Worm (Caenorhabditis elegans) whole organism, L1 larva: ENCODE measurements around the gene cdr-2.

Experiments
- C34B4.2 ChIP-seq: sonication (generic microtip); optimal IDR thresholded peaks from 2 replicates; lab custom pipeline; 2017; ENCODE audit warnings: mild to moderate bottlenecking, missing genetic modification characterization, missing compliant biosample characterization
- aha-1 ChIP-seq: fragments of 150-350 bp; optimal IDR thresholded peaks from 2 replicates; lab custom pipeline; 2014; ENCODE audit warnings: missing biosample characterization, missing genetic modification characterization
- alr-1 ChIP-seq: fragments of 200-800 bp; sonication (Bioruptor generic); optimal IDR thresholded peaks from 2 replicates; lab custom pipeline; 2018; ENCODE audit warnings: borderline replicate concordance, mild to moderate bottlenecking, missing genetic modification characterization, missing compliant biosample characterization
- aly-2 ChIP-seq: fragments of 150-350 bp; optimal IDR thresholded peaks from 2 replicates; lab custom pipeline; 2014; ENCODE audit warnings: missing biosample characterization, missing genetic modification characterization
- blmp-1 ChIP-seq: fragments of 150-350 bp; optimal IDR thresholded peaks from 2 replicates; lab custom pipeline; 2014; ENCODE audit warnings: missing biosample characterization, missing genetic modification characterization
- ceh-82 ChIP-seq, 3 experiments: fragments of 150-350 bp in 1 of 3; sonication (generic microtip) in 2 of 3; optimal IDR thresholded peaks; 2 replicates each; lab custom pipeline; 2014 to 2017; ENCODE audit warnings: missing biosample characterization in 3 of 3, missing genetic modification characterization in 3 of 3
- ceh-88 ChIP-seq: fragments of 200-800 bp; sonication (Bioruptor generic); IDR thresholded peaks from 2 replicates; pipeline ENCODE4 v1.3.6; 2022; ENCODE audit warnings: missing genetic modification characterization, missing compliant biosample characterization
- ceh-90 ChIP-seq: sonication (generic microtip); optimal IDR thresholded peaks from 2 replicates; lab custom pipeline; 2016; ENCODE audit warnings: missing genetic modification characterization, missing compliant biosample characterization
- ces-1 ChIP-seq: fragments of 150-350 bp; optimal IDR thresholded peaks from 2 replicates; lab custom pipeline; 2014; ENCODE audit warnings: missing biosample characterization, missing genetic modification reagents, missing genetic modification characterization
- dpl-1 ChIP-seq, 3 experiments: fragments of 150-350 bp in 2 of 3; sonication (generic microtip) in 1 of 3; optimal IDR thresholded peaks; 2 replicates each; lab custom pipeline; 2014 to 2017; ENCODE audit warnings: missing biosample characterization in 3 of 3, missing genetic modification characterization in 3 of 3, missing genetic modification reagents in 3 of 3
- efl-1 ChIP-seq, 4 experiments: fragments of 150-350 bp; optimal IDR thresholded peaks in 3 of 4; peaks in 1 of 4; 1 replicate in 1 of 4; 2 replicates in 3 of 4; lab custom pipeline; 2014; ENCODE audit warnings: missing biosample characterization in 2 of 4, missing genetic modification characterization in 2 of 4, missing genetic modification reagents in 2 of 4
- elt-3 ChIP-seq, 6 experiments: fragments of 150-350 bp in 1 of 6; sonication (generic microtip); optimal IDR thresholded peaks; 2 replicates each; lab custom pipeline; 2017 to 2018; ENCODE audit warnings: missing biosample characterization in 6 of 6, missing genetic modification characterization in 6 of 6, inconsistent platforms in 1 of 6
- ets-5 ChIP-seq: fragments of 200-800 bp; sonication (Bioruptor generic); IDR thresholded peaks from 2 replicates; pipeline ENCODE4 v1.3.6; 2022; ENCODE audit warnings: missing genetic modification characterization, missing compliant biosample characterization
- fkh-4 ChIP-seq: sonication (generic microtip); optimal IDR thresholded peaks from 2 replicates; lab custom pipeline; 2016; ENCODE audit warnings: missing compliant biosample characterization, missing genetic modification characterization, borderline replicate concordance
- grh-1 ChIP-seq: fragments of 200-800 bp; sonication (Bioruptor generic); IDR thresholded peaks from 2 replicates; pipeline ENCODE4 v1.3.6; 2022; ENCODE audit warnings: missing genetic modification reagents, missing genetic modification characterization, missing compliant biosample characterization
- hlh-4 ChIP-seq: sonication (generic microtip); optimal IDR thresholded peaks from 2 replicates; lab custom pipeline; 2016; ENCODE audit warnings: mild to moderate bottlenecking, missing genetic modification characterization, missing compliant biosample characterization
- hpl-2 ChIP-seq: fragments of 150-350 bp; optimal IDR thresholded peaks from 2 replicates; lab custom pipeline; 2014; ENCODE audit warnings: missing biosample characterization, missing genetic modification reagents, missing genetic modification characterization
- lin-13 ChIP-seq: fragments of 150-350 bp; optimal IDR thresholded peaks from 2 replicates; lab custom pipeline; 2014; ENCODE audit warnings: missing biosample characterization, missing genetic modification reagents, missing genetic modification characterization
- lin-14 ChIP-seq: fragments of 200-800 bp; sonication (Bioruptor generic); optimal IDR thresholded peaks from 2 replicates; lab custom pipeline; 2018; ENCODE audit warnings: mild to moderate bottlenecking, missing genetic modification characterization, moderate library complexity, missing compliant biosample characterization
- lin-35 ChIP-seq, 2 experiments: fragments of 150-350 bp; optimal IDR thresholded peaks; 2 replicates each; lab custom pipeline; 2014; ENCODE audit warnings: missing biosample characterization in 2 of 2, missing genetic modification characterization in 2 of 2, missing genetic modification reagents in 2 of 2
- lin-39 ChIP-seq: fragments of 150-350 bp; optimal IDR thresholded peaks from 2 replicates; lab custom pipeline; 2014; ENCODE audit warnings: missing biosample characterization, missing genetic modification reagents, missing genetic modification characterization
- lir-3 ChIP-seq: sonication (generic microtip); optimal IDR thresholded peaks from 2 replicates; lab custom pipeline; 2016; ENCODE audit warnings: mild to moderate bottlenecking, missing genetic modification characterization, moderate library complexity, missing compliant biosample characterization; ENCODE audit not compliant: poor library complexity
- lsy-2 ChIP-seq, 2 experiments: fragments of 150-350 bp; optimal IDR thresholded peaks; 2 replicates each; lab custom pipeline; 2014; ENCODE audit warnings: missing biosample characterization in 2 of 2, missing genetic modification characterization in 2 of 2
- mdl-1 ChIP-seq, 2 experiments: fragments of 150-350 bp; optimal IDR thresholded peaks; 2 replicates each; lab custom pipeline; 2014 to 2017; ENCODE audit warnings: missing biosample characterization in 2 of 2, missing genetic modification characterization in 2 of 2, inconsistent platforms in 1 of 2
- mep-1 ChIP-seq: fragments of 150-350 bp; optimal IDR thresholded peaks from 2 replicates; lab custom pipeline; 2014; ENCODE audit warnings: missing biosample characterization, missing genetic modification characterization
- nhr-20 ChIP-seq: sonication (generic microtip); optimal IDR thresholded peaks from 2 replicates; lab custom pipeline; 2016; ENCODE audit warnings: mild to moderate bottlenecking, missing genetic modification characterization, missing compliant biosample characterization
- nhr-237 ChIP-seq: fragments of 150-350 bp; optimal IDR thresholded peaks from 2 replicates; lab custom pipeline; 2014; ENCODE audit warnings: missing biosample characterization, missing genetic modification characterization
- nhr-28 ChIP-seq: fragments of 150-350 bp; optimal IDR thresholded peaks from 2 replicates; lab custom pipeline; 2014; ENCODE audit warnings: missing biosample characterization, missing genetic modification characterization
- nhr-47 ChIP-seq: sonication (generic microtip); optimal IDR thresholded peaks from 2 replicates; lab custom pipeline; 2016; ENCODE audit warnings: mild to moderate bottlenecking, missing genetic modification characterization, moderate library complexity, missing compliant biosample characterization
- nhr-71 ChIP-seq: sonication (generic microtip); optimal IDR thresholded peaks from 2 replicates; lab custom pipeline; 2016; ENCODE audit warnings: mild to moderate bottlenecking, missing genetic modification characterization, moderate library complexity, missing compliant biosample characterization
- nhr-76 ChIP-seq: sonication (generic microtip); optimal IDR thresholded peaks from 2 replicates; lab custom pipeline; 2017; ENCODE audit warnings: missing biosample characterization, missing genetic modification characterization
- nhr-77 ChIP-seq: fragments of 150-350 bp; optimal IDR thresholded peaks from 2 replicates; lab custom pipeline; 2014; ENCODE audit warnings: missing biosample characterization, missing genetic modification characterization
- nhr-85 ChIP-seq: sonication (generic microtip); peaks from one replicate; lab custom pipeline; 2016; ENCODE audit warnings: missing genetic modification characterization, inconsistent platforms, missing compliant biosample characterization
- nhr-90 ChIP-seq: sonication (generic microtip); optimal IDR thresholded peaks from 2 replicates; lab custom pipeline; 2016; ENCODE audit warnings: mild to moderate bottlenecking, missing genetic modification characterization, missing compliant biosample characterization; ENCODE audit not compliant: poor library complexity
- skn-1 ChIP-seq: fragments of 150-350 bp; optimal IDR thresholded peaks from 2 replicates; lab custom pipeline; 2014; ENCODE audit warnings: missing biosample characterization, missing genetic modification characterization
- snu-23 ChIP-seq: sonication (generic microtip); optimal IDR thresholded peaks from 2 replicates; lab custom pipeline; 2016; ENCODE audit warnings: missing genetic modification characterization, missing compliant biosample characterization
- sox-4 ChIP-seq: sonication (generic microtip); optimal IDR thresholded peaks from 2 replicates; lab custom pipeline; 2016; ENCODE audit warnings: missing genetic modification characterization, missing compliant biosample characterization
- swsn-7 ChIP-seq: sonication (generic microtip); optimal IDR thresholded peaks from 2 replicates; lab custom pipeline; 2016; ENCODE audit warnings: missing genetic modification characterization, missing compliant biosample characterization
- tbx-2 ChIP-seq: sonication (generic microtip); optimal IDR thresholded peaks from 2 replicates; lab custom pipeline; 2016; ENCODE audit warnings: missing genetic modification characterization, missing compliant biosample characterization
- unc-130 ChIP-seq: fragments of 150-350 bp; optimal IDR thresholded peaks from 2 replicates; lab custom pipeline; 2017; ENCODE audit warnings: missing biosample characterization, missing genetic modification characterization, inconsistent platforms
- unc-30 ChIP-seq: sonication (generic microtip); optimal IDR thresholded peaks from 2 replicates; lab custom pipeline; 2017; ENCODE audit warnings: missing biosample characterization, missing genetic modification characterization

Gene cdr-2

ce11 chrV:12412321-12412720 lies 3.2 kb downstream of the cdr-2 start:
- no peak for TF ChIP-seq hlh-4 (tag; lab: Kevin White, UChicago)
- TF ChIP-seq efl-1 (optimal IDR thresholded peaks at IDR 0.05; lab: Kevin White, UChicago), result no peak
- peak in 1 of 2 experiments; percentile 87 for TF ChIP-seq efl-1 (GFP tag; optimal IDR thresholded peaks at IDR 0.05 in 1 of 2; lab: Kevin White, UChicago)

DNA sequence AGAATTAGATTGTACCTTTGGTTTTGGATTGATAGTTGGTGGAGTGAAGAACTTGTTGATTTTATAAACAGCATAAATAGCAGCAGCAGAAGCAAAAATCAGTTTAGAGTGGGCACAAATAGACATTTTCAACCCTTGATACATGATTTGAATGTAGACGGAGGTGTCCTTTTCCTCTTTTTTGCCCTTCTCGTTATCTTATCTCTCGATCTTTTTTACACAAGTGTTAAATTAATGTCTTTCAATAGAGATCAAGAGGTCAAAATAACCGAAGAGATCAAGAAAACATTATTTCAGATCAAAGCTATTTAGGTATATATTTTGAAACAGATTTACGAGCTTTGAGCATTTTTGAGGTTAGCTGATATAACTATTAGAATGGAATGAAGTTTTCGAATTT lies 3.6 kb downstream of the cdr-2 start, which contains the start of gene cdr-7:
TSS of gene cdr-7 (minus strand) at position 205 of the 400 bp plus-strand sequence.
- TF ChIP-seq lin-35 (GFP tag; optimal IDR thresholded peaks at IDR 0.05; lab: Kevin White, UChicago), result no peak
- TF ChIP-seq elt-3 (tag; optimal IDR thresholded peaks at IDR 0.05; lab: Kevin White, UChicago), result peak in 3 of 6 experiments; percentile 7 to 80 (median 67)
- TF ChIP-seq nhr-20 (tag; lab: Kevin White, UChicago), result peak; percentile 0
- peak; percentile 41 for TF ChIP-seq lin-14 (GFP tag; lab: Kevin White, UChicago)
- TF ChIP-seq nhr-85 (tag; lab: Kevin White, UChicago), result peak; percentile 86

DNA sequence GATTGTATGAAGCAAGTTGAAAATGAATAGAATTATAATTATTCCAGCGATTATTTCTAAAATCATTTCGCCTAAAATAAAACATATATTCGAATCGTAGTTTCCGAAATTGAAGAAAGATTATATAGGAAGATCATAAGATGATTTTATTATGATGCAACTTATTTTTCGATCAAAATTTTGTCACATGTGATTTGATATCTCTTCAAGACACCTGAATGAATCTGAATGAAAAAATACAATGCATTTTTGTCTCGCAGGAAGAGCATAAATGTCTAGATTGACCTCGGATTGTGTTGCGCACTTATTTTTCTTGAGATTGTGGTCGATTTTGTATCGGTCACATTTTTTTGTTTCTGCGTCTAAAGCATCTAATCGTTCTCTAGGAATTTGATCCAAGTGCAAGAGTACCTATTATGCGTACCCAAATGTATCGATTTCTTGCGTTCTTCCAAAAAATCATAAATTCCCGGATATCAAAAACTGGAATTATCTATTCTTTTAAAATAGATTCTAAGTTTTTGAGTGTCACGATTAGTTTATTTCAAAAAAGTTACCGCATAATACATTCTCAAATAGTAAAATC lies 5.0 kb downstream of the cdr-2 start, which contains the start of gene hrg-2:
TSS of gene hrg-2 (minus strand) at position 98 of the 586 bp plus-strand sequence.
- TF ChIP-seq ces-1 (GFP tag; lab: Kevin White, UChicago) (no peak), nhr-237 (tag; lab: Kevin White, UChicago) (no peak), lin-14 (GFP tag; lab: Kevin White, UChicago) (peak; percentile 26), hpl-2 (no peak), dpl-1 (GFP tag; optimal IDR thresholded peaks at IDR 0.05; lab: Kevin White, UChicago) (no peak), nhr-77 (tag; lab: Kevin White, UChicago) (no peak), tbx-2 (tag; lab: Kevin White, UChicago) (peak; percentile 6), C34B4.2 (no peak), aly-2 (no peak), sox-4 (no peak), fkh-4 (tag; lab: Kevin White, UChicago) (no peak), ets-5 (no peak), ceh-90 (tag; lab: Kevin White, UChicago) (no peak), nhr-20 (tag; lab: Kevin White, UChicago) (peak; percentile 61), lsy-2 (tag; optimal IDR thresholded peaks at IDR 0.05; lab: Kevin White, UChicago) (no peak), mep-1 (no peak), lin-13 (GFP tag; lab: Kevin White, UChicago) (no peak), nhr-28 (no peak), blmp-1 (tag; lab: Kevin White, UChicago) (no peak), unc-130 (tag; lab: Kevin White, UChicago) (no peak), nhr-85 (tag; lab: Kevin White, UChicago) (peak; percentile 69), ceh-88 (GFP tag; lab: Robert Waterston, UW) (no peak), swsn-7 (no peak), nhr-76 (no peak), nhr-71 (peak; percentile 57), elt-3 (tag; optimal IDR thresholded peaks at IDR 0.05; lab: Kevin White, UChicago) (no peak), unc-30 (tag; lab: Kevin White, UChicago) (no peak), mdl-1 (tag; optimal IDR thresholded peaks at IDR 0.05; lab: Kevin White, UChicago) (no peak), alr-1 (tag; lab: Kevin White, UChicago) (no peak), lin-39 (no peak), aha-1 (tag; lab: Kevin White, UChicago) (no peak), ceh-82 (tag; optimal IDR thresholded peaks at IDR 0.05; lab: Kevin White, UChicago) (no peak), nhr-90 (tag; lab: Kevin White, UChicago) (peak; percentile 34), snu-23 (GFP tag; lab: Kevin White, UChicago) (peak; percentile 17), grh-1 (GFP tag; lab: Robert Waterston, UW) (no peak), nhr-47 (tag; lab: Kevin White, UChicago) (no peak), skn-1 (no peak), lir-3 (tag; lab: Kevin White, UChicago) (no peak)
